Worm (Caenorhabditis elegans): ENCODE measurements around the gene sra-10.
"Not testable (repeated sequence)": the region's sequence is repeated elsewhere in the genome, so short reads cannot be mapped to it uniquely, and the experiment has no call there.

DNA sequence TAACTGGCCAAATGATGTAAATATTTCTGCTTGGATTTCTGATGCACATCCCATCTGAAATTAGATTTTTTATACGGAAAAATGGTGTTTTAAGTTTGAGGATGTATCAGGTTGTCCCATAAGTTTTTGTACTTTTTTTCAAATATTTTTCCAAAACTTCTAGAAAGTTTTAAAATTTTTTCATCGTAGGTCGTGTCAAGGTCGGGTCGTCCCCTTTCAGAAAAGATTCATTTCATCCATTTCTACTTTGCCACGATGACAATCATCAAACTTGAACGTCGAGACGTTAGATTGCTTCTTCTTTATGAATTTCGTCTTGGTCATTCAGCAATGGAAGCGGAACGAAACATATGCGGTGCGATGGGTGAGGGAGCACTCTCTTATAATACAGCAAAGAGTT lies 9.5 kb upstream of the sra-10 start, which contains the start of gene sra-12:
- not testable (repeated sequence) for TF ChIP-seq elt-3, mab-5, ztf-11, lsy-2, gmeb-1, snpc-4, mdl-1, nhr-23 (tag; optimal IDR thresholded peaks at IDR 0.05)
